Worm (Caenorhabditis elegans): ENCODE measurements around the gene H01M10.2.

Gene H01M10.2

DNA sequence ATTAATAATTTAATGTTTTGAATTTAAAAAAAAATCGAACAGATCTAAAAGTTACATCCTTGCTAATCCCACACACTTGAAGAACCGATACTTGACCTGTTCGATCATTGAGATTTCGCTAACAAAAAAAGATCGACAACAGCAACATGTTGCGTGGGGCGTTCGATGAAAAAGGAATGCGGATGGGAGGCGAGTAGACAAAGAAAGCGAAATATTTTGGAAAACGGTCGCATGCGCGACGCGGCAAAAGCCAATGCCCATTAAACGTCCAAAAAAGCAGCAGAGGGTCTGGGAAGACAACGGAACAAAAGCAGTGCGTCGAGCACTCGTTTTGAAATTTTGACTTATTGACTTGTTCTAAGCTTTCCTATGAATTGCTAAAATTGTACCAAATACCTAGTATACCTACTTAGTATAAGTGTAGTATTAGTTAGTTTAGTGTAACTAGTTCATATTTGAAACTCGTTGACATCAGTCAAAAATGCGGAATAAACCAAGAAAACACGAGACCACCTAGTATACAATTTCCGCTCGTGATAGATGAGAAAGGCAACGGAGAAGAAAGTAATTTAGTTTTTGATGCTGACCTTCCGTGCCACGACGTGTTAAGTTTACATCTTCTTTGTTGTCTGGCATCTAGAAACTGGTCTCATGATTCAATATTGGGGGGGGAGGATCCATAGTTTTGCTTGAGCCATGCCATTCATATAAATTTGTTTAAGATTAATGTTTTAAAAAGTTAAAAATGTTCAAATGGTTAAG is 3.5 kb downstream of the H01M10.2 start (continued):
- TF ChIP-seq lin-35 (GFP tag; optimal IDR thresholded peaks at IDR 0.05) = peak in 1 of 2 experiments; percentile 59
- TF ChIP-seq nhr-12 (tag; optimal IDR thresholded peaks at IDR 0.05) = no peak
- TF ChIP-seq sup-37 (GFP tag; optimal IDR thresholded peaks at IDR 0.05) = no peak
- no peak for TF ChIP-seq lin-39 (tag; optimal IDR thresholded peaks at IDR 0.05)
- TF ChIP-seq elt-2 (tag; optimal IDR thresholded peaks at IDR 0.05) = no peak
- no peak for TF ChIP-seq Y116A8C.19 (tag; optimal IDR thresholded peaks at IDR 0.05; ENCODE audit: borderline replicate concordance)
- TF ChIP-seq ces-1 (GFP tag; optimal IDR thresholded peaks at IDR 0.05) = no peak
- peak; percentile 46 for TF ChIP-seq blmp-1 (tag; optimal IDR thresholded peaks at IDR 0.05)
- TF ChIP-seq nhr-90 (tag; optimal IDR thresholded peaks at IDR 0.05; ENCODE audit: poor library complexity) = peak; percentile 32
- TF ChIP-seq mdl-1 (tag; optimal IDR thresholded peaks at IDR 0.05) = peak in 1 of 2 experiments; percentile 56
- TF ChIP-seq ceh-63 (GFP tag; optimal IDR thresholded peaks at IDR 0.05) = no peak
- no peak for TF ChIP-seq aly-2 (tag; optimal IDR thresholded peaks at IDR 0.05)
- TF ChIP-seq snu-23 (GFP tag; optimal IDR thresholded peaks at IDR 0.05) = peak; percentile 69
- TF ChIP-seq egl-27 (tag; optimal IDR thresholded peaks at IDR 0.05) = no peak
- no peak for TF ChIP-seq swsn-7 (tag; optimal IDR thresholded peaks at IDR 0.05)
- TF ChIP-seq nhr-19 (GFP tag; conservative IDR thresholded peaks at IDR 0.05) = 0 out of 2 replicates have a peak, but pooled peaks have one; percentile 12
- peak in 1 of 2 experiments; percentile 10 for TF ChIP-seq lsy-2 (tag; optimal IDR thresholded peaks at IDR 0.05)
- no peak for TF ChIP-seq unc-98 (GFP tag; IDR thresholded peaks at IDR 0.05)
- peak; percentile 8 for TF ChIP-seq tbx-2 (tag; optimal IDR thresholded peaks at IDR 0.05)
- TF ChIP-seq ztf-4 (tag; optimal IDR thresholded peaks at IDR 0.05) = no peak
- TF ChIP-seq ceh-8 (GFP tag; optimal IDR thresholded peaks at IDR 0.05) = no peak
- peak; percentile 70 for TF ChIP-seq nhr-71 (tag; optimal IDR thresholded peaks at IDR 0.05)
- no peak for TF ChIP-seq pqm-1 (tag; optimal IDR thresholded peaks at IDR 0.05)
- TF ChIP-seq nhr-11 (tag; optimal IDR thresholded peaks at IDR 0.05) = no peak
- peak; percentile 80 for TF ChIP-seq lin-14 (GFP tag; optimal IDR thresholded peaks at IDR 0.05)
- no peak for TF ChIP-seq nhr-237 (tag; optimal IDR thresholded peaks at IDR 0.05)
- peak; percentile 48 for TF ChIP-seq mep-1 (tag; optimal IDR thresholded peaks at IDR 0.05)
- TF ChIP-seq nhr-20 (tag; optimal IDR thresholded peaks at IDR 0.05) = peak; percentile 73
- no peak for TF ChIP-seq fkh-8 (tag; optimal IDR thresholded peaks at IDR 0.05)
- peak; percentile 2 for TF ChIP-seq lir-3 (tag; optimal IDR thresholded peaks at IDR 0.05; ENCODE audit: poor library complexity)
- no peak for TF ChIP-seq fos-1 (tag; optimal IDR thresholded peaks at IDR 0.05)
- TF ChIP-seq lin-13 (GFP tag; optimal IDR thresholded peaks at IDR 0.05) = no peak
- no peak for TF ChIP-seq C34B4.2 (tag; optimal IDR thresholded peaks at IDR 0.05)
- peak; percentile 91 for TF ChIP-seq nhr-85 (tag)
- TF ChIP-seq lin-15B (tag; optimal IDR thresholded peaks at IDR 0.05) = no peak
- TF ChIP-seq elt-3 (tag; optimal IDR thresholded peaks at IDR 0.05) = peak in 2 of 6 experiments; percentile 52 to 61
- TF ChIP-seq irx-1 (tag; optimal IDR thresholded peaks at IDR 0.05) = no peak
- no peak for TF ChIP-seq jun-1 (tag; optimal IDR thresholded peaks at IDR 0.05)
- TF ChIP-seq C16A3.4 (tag; optimal IDR thresholded peaks at IDR 0.05) = peak; percentile 7
- TF ChIP-seq tlp-1 (tag; optimal IDR thresholded peaks at IDR 0.05) = no peak
- TF ChIP-seq alr-1 (tag; optimal IDR thresholded peaks at IDR 0.05; ENCODE audit: borderline replicate concordance) = no peak
- TF ChIP-seq unc-30 (tag; optimal IDR thresholded peaks at IDR 0.05) = no peak
- TF ChIP-seq ets-5 (GFP tag; IDR thresholded peaks at IDR 0.05) = no peak

All from whole organism, L1 larva.